Worm (Caenorhabditis elegans) whole organism, young adult: Measurements from ENCODE around the gene tbc-11.
A peak's percentile ranks its signal among the peaks of the same experiment; 100 is the strongest.

ENCODE experiments used
- F33H1.4 ChIP-seq: fragments of 200-800 bp; sonication (Bioruptor generic); IDR thresholded peaks from 2 replicates; pipeline ENCODE4 v1.3.6; 2022; ENCODE audit warnings: missing genetic modification reagents, missing genetic modification characterization, missing compliant biosample characterization
- F55B11.4 ChIP-seq: sonication (generic microtip); optimal IDR thresholded peaks from 2 replicates; lab custom pipeline; 2016; ENCODE audit warnings: missing compliant biosample characterization, missing genetic modification characterization, borderline replicate concordance; ENCODE audit not compliant: insufficient read depth
- Y53F4B.3 ChIP-seq: fragments of 200-800 bp; sonication (Bioruptor generic); IDR thresholded peaks from 2 replicates; pipeline ENCODE4 v1.3.6; 2022; ENCODE audit warnings: missing genetic modification reagents, missing genetic modification characterization, missing compliant biosample characterization
- dpl-1 ChIP-seq: fragments of 150-350 bp; optimal IDR thresholded peaks from 2 replicates; lab custom pipeline; 2014; ENCODE audit warnings: missing biosample characterization, missing genetic modification reagents, missing genetic modification characterization
- ekl-4 ChIP-seq: fragments of 200-800 bp; sonication (Bioruptor generic); IDR thresholded peaks from 2 replicates; pipeline ENCODE4 v1.3.6; 2022; ENCODE audit warnings: missing genetic modification reagents, missing genetic modification characterization, missing compliant biosample characterization
- hmg-1.2 ChIP-seq: fragments of 200-800 bp; sonication (Bioruptor generic); IDR thresholded peaks from 2 replicates; pipeline ENCODE4 v1.3.6; 2022; ENCODE audit warnings: missing genetic modification reagents, missing genetic modification characterization, missing compliant biosample characterization
- pbrm-1 ChIP-seq: fragments of 200-800 bp; sonication (Bioruptor generic); IDR thresholded peaks from 2 replicates; pipeline ENCODE4 v1.3.6; 2022; ENCODE audit warnings: missing genetic modification reagents, missing genetic modification characterization, missing compliant biosample characterization
- pha-4 ChIP-seq: fragments of 150-350 bp; sonication (generic microtip); optimal IDR thresholded peaks from 2 replicates; lab custom pipeline; 2014; ENCODE audit warnings: missing biosample characterization, missing genetic modification reagents, missing genetic modification characterization
- sea-2 ChIP-seq: fragments of 200-800 bp; sonication (Bioruptor generic); IDR thresholded peaks from 2 replicates; pipeline ENCODE4 v1.3.6; 2022; ENCODE audit warnings: missing genetic modification characterization, missing compliant biosample characterization
- snpc-4 ChIP-seq, 5 experiments: fragments of 150-350 bp in 1 of 5; sonication (generic microtip) in 4 of 5; optimal IDR thresholded peaks; 2 replicates each; lab custom pipeline; 2014 to 2018; ENCODE audit warnings: missing genetic modification characterization in 5 of 5, missing biosample characterization in 3 of 5, antibody characterized with exemption in 2 of 5, mild to moderate bottlenecking in 2 of 5, missing compliant biosample characterization in 2 of 5, missing genotype in 2 of 5, moderate library complexity in 2 of 5, missing genetic modification reagents in 1 of 5
- tlf-1 ChIP-seq: fragments of 200-800 bp; sonication (Bioruptor generic); optimal IDR thresholded peaks from 2 replicates; lab custom pipeline; 2018; ENCODE audit warnings: mild to moderate bottlenecking, missing genetic modification characterization, missing compliant biosample characterization
- unc-62 ChIP-seq: fragments of 150-350 bp; optimal IDR thresholded peaks from 2 replicates; lab custom pipeline; 2014; ENCODE audit warnings: missing biosample characterization, missing genetic modification reagents, missing genetic modification characterization
- zim-3 ChIP-seq: sonication (generic microtip); optimal IDR thresholded peaks from 2 replicates; lab custom pipeline; 2017; ENCODE audit warnings: mild to moderate bottlenecking, missing genetic modification characterization, moderate library complexity, missing compliant biosample characterization

ce11 chrX:974499-975235 is 49.9 kb downstream of the tbc-11 start, which contains the start of gene vps-45:
- TF ChIP-seq F33H1.4 (GFP tag; lab: Robert Waterston, UW) = no peak
- TF ChIP-seq F55B11.4 (tag; lab: Kevin White, UChicago) = no peak
- TF ChIP-seq snpc-4 (GFP tag; optimal IDR thresholded peaks at IDR 0.05; lab: Kevin White, UChicago) = no peak
- TF ChIP-seq snpc-4 (tag; optimal IDR thresholded peaks at IDR 0.05; lab: Kevin White, UChicago) = peak in 2 of 4 experiments; percentile 80 to 82
- no peak for TF ChIP-seq dpl-1 (GFP tag; lab: Kevin White, UChicago)
- no peak for TF ChIP-seq pbrm-1 (GFP tag; lab: Robert Waterston, UW)
- no peak for TF ChIP-seq pha-4 (tag; lab: Kevin White, UChicago)
- TF ChIP-seq sea-2 = no peak
- no peak for TF ChIP-seq Y53F4B.3 (GFP tag; lab: Robert Waterston, UW)
- TF ChIP-seq hmg-1.2 (GFP tag; lab: Robert Waterston, UW) = peak; percentile 38
- TF ChIP-seq unc-62 (GFP tag; lab: Kevin White, UChicago) = no peak
- no peak for TF ChIP-seq ekl-4 (GFP tag; lab: Robert Waterston, UW)
- no peak for TF ChIP-seq zim-3 (tag; lab: Kevin White, UChicago)
- TF ChIP-seq tlf-1 (GFP tag; lab: Kevin White, UChicago) = no peak
